Worm (Caenorhabditis elegans) whole organism, early embryonic: ENCODE data around the gene Y60A3A.8.

Experiments used
- B0310.2 ChIP-seq: sonication (generic microtip); optimal IDR thresholded peaks from 2 replicates; lab custom pipeline; 2016; ENCODE audit warnings: mild to moderate bottlenecking, missing genetic modification characterization, missing compliant biosample characterization
- F13C5.2 ChIP-seq: sonication (generic microtip); optimal IDR thresholded peaks from 2 replicates; lab custom pipeline; 2017; ENCODE audit warnings: mild to moderate bottlenecking, missing genetic modification characterization, inconsistent platforms, missing compliant biosample characterization
- aly-1 ChIP-seq: sonication (generic microtip); optimal IDR thresholded peaks from 2 replicates; lab custom pipeline; 2016; ENCODE audit warnings: missing genetic modification characterization, missing compliant biosample characterization
- ama-1 ChIP-seq: fragments of 150-350 bp; optimal IDR thresholded peaks from 2 replicates; lab custom pipeline; 2014
- ceh-13 ChIP-seq: fragments of 200-800 bp; sonication (Bioruptor generic); optimal IDR thresholded peaks from 2 replicates; lab custom pipeline; 2018; ENCODE audit warnings: mild to moderate bottlenecking, missing genetic modification characterization, missing compliant biosample characterization
- ceh-36 ChIP-seq: sonication (generic microtip); optimal IDR thresholded peaks from 2 replicates; lab custom pipeline; 2016; ENCODE audit warnings: missing genetic modification characterization, inconsistent platforms, missing compliant biosample characterization
- ets-7 ChIP-seq: sonication (generic microtip); optimal IDR thresholded peaks from 2 replicates; lab custom pipeline; 2016; ENCODE audit warnings: missing genotype, missing genetic modification characterization, missing compliant biosample characterization
- flt-1 ChIP-seq: fragments of 200-800 bp; sonication (Bioruptor generic); IDR thresholded peaks from 2 replicates; pipeline ENCODE4 v1.3.6; 2022; ENCODE audit warnings: missing genetic modification characterization, missing compliant biosample characterization
- hmbx-1 ChIP-seq: sonication (generic microtip); optimal IDR thresholded peaks from 2 replicates; lab custom pipeline; 2016; ENCODE audit warnings: mild to moderate bottlenecking, missing genetic modification characterization, missing compliant biosample characterization
- hmg-4 ChIP-seq: fragments of 200-800 bp; sonication (Bioruptor generic); optimal IDR thresholded peaks from 2 replicates; lab custom pipeline; 2018; ENCODE audit warnings: mild to moderate bottlenecking, missing genetic modification characterization, missing compliant biosample characterization
- hnd-1 ChIP-seq: sonication (generic microtip); optimal IDR thresholded peaks from 2 replicates; lab custom pipeline; 2016; ENCODE audit warnings: missing genetic modification characterization, missing compliant biosample characterization
- pes-1 ChIP-seq: fragments of 200-800 bp; sonication (Bioruptor generic); IDR thresholded peaks from 2 replicates; pipeline ENCODE4 v1.3.6; 2022; ENCODE audit warnings: missing genetic modification reagents, missing genetic modification characterization, missing compliant biosample characterization
- scrt-1 ChIP-seq: fragments of 200-800 bp; sonication (Bioruptor generic); IDR thresholded peaks from 2 replicates; pipeline ENCODE4 v1.3.6; 2022; ENCODE audit warnings: missing genetic modification characterization, missing compliant biosample characterization
- sea-1 ChIP-seq: fragments of 200-800 bp; sonication (Bioruptor generic); conservative IDR thresholded peaks from 2 replicates; pipeline ENCODE4 v1.3.6; 2022; ENCODE audit warnings: missing genetic modification characterization, missing compliant biosample characterization
- tbx-11 ChIP-seq: fragments of 200-800 bp; sonication (Bioruptor generic); IDR thresholded peaks from 2 replicates; pipeline ENCODE4 v1.3.6; 2022; ENCODE audit warnings: missing genetic modification characterization, missing compliant biosample characterization
- tbx-37 ChIP-seq: fragments of 200-800 bp; sonication (Bioruptor generic); conservative IDR thresholded peaks from 2 replicates; pipeline ENCODE4 v1.3.6; 2022; ENCODE audit warnings: missing genetic modification reagents, missing genetic modification characterization, missing compliant biosample characterization
- tra-4 ChIP-seq: sonication (generic microtip); optimal IDR thresholded peaks from 2 replicates; lab custom pipeline; 2017; ENCODE audit warnings: missing genetic modification characterization, missing compliant biosample characterization

Y60A3A.8 gene

DNA sequence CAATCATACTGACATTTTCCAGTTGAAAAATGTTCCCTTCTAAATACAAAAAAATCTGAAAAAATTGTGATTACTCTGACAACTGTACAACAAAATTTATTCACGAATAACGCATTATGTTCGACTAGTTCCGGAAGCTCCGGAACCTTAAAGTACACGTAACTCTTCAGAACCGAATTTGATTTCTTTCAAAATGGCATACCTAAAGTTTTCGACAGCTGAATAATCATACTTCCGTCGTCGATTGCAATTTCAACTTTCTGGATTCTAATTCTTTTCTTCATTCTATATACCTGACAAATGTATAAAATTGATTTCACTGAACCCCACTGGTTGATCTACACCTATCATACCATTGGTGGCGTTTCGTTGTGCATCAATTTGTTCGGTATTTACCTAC lies 37.9 kb downstream of the Y60A3A.8 start, which contains the start of gene sri-67:
sri-67 (plus strand) TSS at position 301 of the 400 bp plus-strand sequence.
- TF ChIP-seq tbx-11 (GFP tag; lab: Robert Waterston, UW): no peak
- no peak for TF ChIP-seq aly-1
- TF ChIP-seq ets-7 (tag; lab: Kevin White, UChicago): no peak
- no peak for TF ChIP-seq sea-1 (GFP tag; lab: Robert Waterston, UW)
- no peak for TF ChIP-seq pes-1
- TF ChIP-seq F13C5.2: no peak
- TF ChIP-seq ceh-13 (GFP tag; lab: Kevin White, UChicago): no peak
- TF ChIP-seq ceh-36: no peak
- TF ChIP-seq hnd-1 (tag; lab: Kevin White, UChicago): no peak
- no peak for TF ChIP-seq scrt-1
- TF ChIP-seq tra-4 (tag; lab: Kevin White, UChicago): no peak
- no peak for TF ChIP-seq flt-1 (GFP tag; lab: Robert Waterston, UW)

- no peak for TF ChIP-seq tbx-11 (GFP tag; lab: Robert Waterston, UW)
- TF ChIP-seq flt-1 (GFP tag; lab: Robert Waterston, UW): no peak
Observed at ce11 chrV:19994093-19994492, 44.3 kb downstream of the Y60A3A.8 start, which contains the start of gene Y60A3A.25. Gene Y60A3A.25 (minus strand): TSS chrV:19994193.

DNA sequence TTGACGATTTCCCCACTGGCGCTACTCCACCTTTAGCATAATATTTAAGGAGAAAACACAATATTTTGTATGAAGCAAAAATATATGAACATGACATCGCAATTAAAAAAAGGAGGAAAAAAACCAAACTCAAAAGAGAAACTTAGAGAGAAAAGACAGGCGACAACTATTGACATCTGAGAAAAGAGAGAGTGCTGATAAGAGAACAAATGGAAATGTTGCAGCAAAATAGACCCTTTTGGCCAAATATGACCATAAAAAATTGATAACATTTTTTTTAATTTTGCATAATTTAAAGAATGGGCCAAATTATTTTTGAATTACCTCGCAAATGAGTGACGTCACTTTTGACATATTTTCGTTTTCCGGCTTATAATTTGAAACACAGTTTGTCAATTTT lies 44.9 kb downstream of the Y60A3A.8 start:
- TF ChIP-seq pes-1: no peak
- no peak for TF ChIP-seq F13C5.2
- no peak for TF ChIP-seq hmg-4 (GFP tag; lab: Kevin White, UChicago)
- TF ChIP-seq scrt-1: no peak
- no peak for TF ChIP-seq hnd-1 (tag; lab: Kevin White, UChicago)
- no peak for TF ChIP-seq ama-1 (lab: Kevin White, UChicago)
- TF ChIP-seq ceh-36: no peak

DNA sequence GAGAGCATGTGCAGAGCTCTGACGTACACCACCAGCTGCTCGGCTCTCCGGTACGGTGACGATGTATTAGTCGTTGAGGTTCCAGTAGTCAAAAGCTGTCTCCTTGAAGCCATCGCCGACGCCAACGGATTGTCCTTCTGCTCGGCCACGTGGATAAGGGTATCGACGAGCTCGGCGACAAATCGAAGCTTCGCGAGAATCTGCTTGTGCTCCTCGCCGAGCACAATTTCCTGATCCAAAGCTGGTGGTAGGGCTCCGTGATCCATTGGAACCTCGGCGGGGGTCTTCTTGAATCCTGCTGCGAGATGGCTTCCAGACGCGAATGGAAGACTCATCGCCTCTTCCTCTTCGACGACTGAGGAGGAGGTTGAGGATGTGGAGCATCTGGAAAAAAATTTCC lies 47.7 kb downstream of the Y60A3A.8 start:
- TF ChIP-seq F13C5.2 (no peak), sea-1 (GFP tag; lab: Robert Waterston, UW) (no peak), hnd-1 (tag; lab: Kevin White, UChicago) (no peak), ets-7 (tag; lab: Kevin White, UChicago) (no peak), ceh-36 (no peak), scrt-1 (no peak), flt-1 (GFP tag; lab: Robert Waterston, UW) (no peak), tra-4 (tag; lab: Kevin White, UChicago) (no peak), ceh-13 (GFP tag; lab: Kevin White, UChicago) (no peak), ama-1 (lab: Kevin White, UChicago) (no peak), tbx-11 (GFP tag; lab: Robert Waterston, UW) (no peak), pes-1 (no peak), aly-1 (no peak), tbx-37 (GFP tag; lab: Robert Waterston, UW) (no peak), hmg-4 (GFP tag; lab: Kevin White, UChicago) (no peak), B0310.2 (no peak)

- TF ChIP-seq ceh-36 (peak; percentile 93), hmbx-1 (tag; lab: Kevin White, UChicago) (no peak), ama-1 (lab: Kevin White, UChicago) (peak; percentile 13)
Observed at ce11 chrV:19998203-19998836, 48.5 kb downstream of the Y60A3A.8 start.

- TF ChIP-seq hmbx-1 (tag; lab: Kevin White, UChicago): no peak
- TF ChIP-seq aly-1: no peak
- no peak for TF ChIP-seq ama-1 (lab: Kevin White, UChicago)
- TF ChIP-seq scrt-1: no peak
- TF ChIP-seq ets-7 (tag; lab: Kevin White, UChicago): no peak
- no peak for TF ChIP-seq hnd-1 (tag; lab: Kevin White, UChicago)
- no peak for TF ChIP-seq pes-1
- no peak for TF ChIP-seq tbx-11 (GFP tag; lab: Robert Waterston, UW)
Observed at ce11 chrV:19999100-19999499, 49.3 kb downstream of the Y60A3A.8 start.

DNA sequence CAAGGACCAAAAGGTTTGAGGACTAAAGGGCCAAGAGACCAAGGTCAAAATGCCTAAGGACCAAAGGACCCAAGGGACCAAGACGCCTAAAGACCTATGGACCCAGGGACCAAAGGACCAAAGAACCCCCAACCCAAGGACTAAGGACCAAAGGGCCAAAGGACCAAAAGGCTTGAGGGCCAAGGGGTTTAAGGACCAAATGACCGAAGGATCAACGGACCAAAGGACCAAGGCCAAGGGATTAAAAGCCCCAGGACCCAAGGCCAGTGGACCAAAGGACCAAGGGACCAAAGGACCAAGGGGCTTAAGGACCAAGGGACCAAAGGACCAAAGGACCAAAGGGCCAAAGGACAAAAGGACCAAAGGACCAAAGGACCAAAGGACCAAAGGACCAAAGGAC lies 50.0 kb downstream of the Y60A3A.8 start:
- no peak for TF ChIP-seq B0310.2
- no peak for TF ChIP-seq tra-4 (tag; lab: Kevin White, UChicago)
- no peak for TF ChIP-seq F13C5.2
- TF ChIP-seq ets-7 (tag; lab: Kevin White, UChicago): no peak
- TF ChIP-seq pes-1: no peak
- no peak for TF ChIP-seq hnd-1 (tag; lab: Kevin White, UChicago)
- no peak for TF ChIP-seq tbx-11 (GFP tag; lab: Robert Waterston, UW)
- no peak for TF ChIP-seq hmg-4 (GFP tag; lab: Kevin White, UChicago)
- 0 out of 2 replicates have a peak, but pooled peaks have one; percentile 38 for TF ChIP-seq scrt-1
- 0 out of 2 replicates have a peak, but pooled peaks have one; percentile 25 for TF ChIP-seq tbx-37 (GFP tag; lab: Robert Waterston, UW)
- peak; percentile 63 for TF ChIP-seq ceh-36
- no peak for TF ChIP-seq sea-1 (GFP tag; lab: Robert Waterston, UW)
- no peak for TF ChIP-seq ceh-13 (GFP tag; lab: Kevin White, UChicago)
- no peak for TF ChIP-seq hmbx-1 (tag; lab: Kevin White, UChicago)
- TF ChIP-seq ama-1 (lab: Kevin White, UChicago): no peak
- no peak for TF ChIP-seq aly-1
- no peak for TF ChIP-seq flt-1 (GFP tag; lab: Robert Waterston, UW)

- TF ChIP-seq F13C5.2 (no peak), scrt-1 (0 out of 2 replicates have a peak, but pooled peaks have one; percentile 24)
Observed at ce11 chrV:20000639-20001038, 50.9 kb downstream of the Y60A3A.8 start.
